Fruit fly (Drosophila melanogaster): ENCODE results near the gene CG14864.

CG14864 gene

dm6 chr3R:15249735-15250134 lies 18.6 kb downstream of the CG14864 start, which contains the start of gene CG42404:
CG42404 (plus strand) TSS chr3R:15250094.
- no peak for TF ChIP-seq noc (tag; optimal IDR thresholded peaks at IDR 0.05)

dm6 chr3R:15249037-15249436 lies 19.3 kb downstream of the CG14864 start, which contains the start of gene Amt:
Amt (minus strand) TSS chr3R:15249137.
- no peak for TF ChIP-seq noc (tag; optimal IDR thresholded peaks at IDR 0.05)

DNA sequence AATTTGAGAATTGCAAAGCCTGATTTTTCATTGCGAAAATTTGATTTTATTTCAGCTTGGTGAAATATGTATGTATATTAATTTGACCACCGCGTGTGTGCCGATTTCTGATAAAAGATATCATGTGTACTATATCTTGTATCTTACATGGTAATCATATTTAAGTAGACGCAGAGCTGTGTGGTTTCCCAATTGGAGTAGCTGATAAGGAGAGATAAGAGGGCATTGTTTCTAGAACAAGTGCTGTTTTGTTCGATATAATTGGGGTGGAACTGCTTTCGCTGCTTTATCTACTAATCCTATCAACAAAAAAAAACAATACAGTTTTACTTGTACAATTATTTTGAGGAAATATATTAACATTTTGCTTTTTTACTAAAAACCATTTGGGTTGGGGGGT lies 21.7 kb downstream of the CG14864 start:
- TF ChIP-seq noc (tag; optimal IDR thresholded peaks at IDR 0.05) = peak; percentile 6

DNA sequence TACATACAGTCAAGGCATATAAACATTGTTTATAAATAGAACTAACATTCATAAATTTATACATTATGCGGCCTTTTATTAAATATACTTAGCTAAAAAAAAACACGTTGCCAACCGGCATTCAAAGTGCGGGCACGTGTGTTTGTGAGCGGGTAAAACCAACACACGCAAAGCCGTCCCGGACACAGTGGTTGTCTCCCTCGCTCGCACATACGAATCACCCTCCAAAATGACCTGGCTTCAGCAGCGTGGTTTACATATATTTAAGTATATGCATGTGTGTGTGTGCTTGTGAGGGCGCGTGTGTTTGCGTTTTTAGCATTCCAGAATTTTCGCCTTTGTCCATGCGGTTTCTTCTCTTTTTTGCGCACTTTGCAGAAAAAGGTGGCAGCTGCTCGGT lies 24.9 kb downstream of the CG14864 start:
- no peak for TF ChIP-seq noc (tag; optimal IDR thresholded peaks at IDR 0.05)

- no peak for TF ChIP-seq noc (tag; optimal IDR thresholded peaks at IDR 0.05)
These were observed 25.3 kb downstream of the CG14864 start for dm6 chr3R:15243046-15243356.

dm6 chr3R:15242186-15243045 lies 25.9 kb downstream of the CG14864 start, which contains the start of the genes tefu and Hsc70-4:
tefu (minus strand) TSS chr3R:15242236.
Hsc70-4 (plus strand) TSS chr3R:15242687.
- no peak for TF ChIP-seq noc (tag; optimal IDR thresholded peaks at IDR 0.05)

- no peak for TF ChIP-seq noc (tag; optimal IDR thresholded peaks at IDR 0.05)
These were observed 36.7 kb downstream of the CG14864 start for dm6 chr3R:15231635-15232138.

dm6 chr3R:15230285-15230684 lies 38.1 kb downstream of the CG14864 start, which contains the start of gene CG34316:
CG34316 (plus strand) TSS chr3R:15230585.
- no peak for TF ChIP-seq noc (tag; optimal IDR thresholded peaks at IDR 0.05)

DNA sequence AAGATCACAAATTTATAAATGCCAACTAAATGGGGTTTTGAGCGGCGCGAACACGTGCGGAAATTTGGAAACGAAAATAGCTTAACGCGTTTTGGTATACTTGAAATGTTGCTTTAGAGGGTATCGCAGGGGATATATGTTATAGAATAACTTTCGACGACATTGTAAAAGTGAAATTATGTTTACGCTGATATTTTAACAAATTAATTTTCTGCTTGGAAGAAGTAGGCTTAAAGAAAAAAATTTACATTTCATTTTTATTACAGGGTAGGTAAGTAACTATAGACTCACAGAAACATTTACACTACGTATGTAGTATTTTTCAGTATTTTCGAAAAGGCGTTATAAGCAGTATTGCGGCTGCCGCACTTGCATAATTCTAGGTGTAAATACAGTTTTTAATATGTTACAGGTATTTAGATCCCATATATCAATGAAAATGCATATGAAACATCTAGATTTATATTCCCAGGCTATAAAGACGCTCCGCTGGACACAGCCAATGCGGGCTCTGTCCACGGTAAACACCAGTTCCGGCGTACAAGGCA lies 38.9 kb downstream of the CG14864 start, which contains the start of the genes Art3 and mRpS10:
Gene Art3 (minus strand): TSS at position 80 of the 548 bp plus-strand sequence.
Gene mRpS10 (plus strand): TSS at position 337 of the 548 bp plus-strand sequence.
- peak; percentile 100 for TF ChIP-seq noc (tag; optimal IDR thresholded peaks at IDR 0.05)

DNA sequence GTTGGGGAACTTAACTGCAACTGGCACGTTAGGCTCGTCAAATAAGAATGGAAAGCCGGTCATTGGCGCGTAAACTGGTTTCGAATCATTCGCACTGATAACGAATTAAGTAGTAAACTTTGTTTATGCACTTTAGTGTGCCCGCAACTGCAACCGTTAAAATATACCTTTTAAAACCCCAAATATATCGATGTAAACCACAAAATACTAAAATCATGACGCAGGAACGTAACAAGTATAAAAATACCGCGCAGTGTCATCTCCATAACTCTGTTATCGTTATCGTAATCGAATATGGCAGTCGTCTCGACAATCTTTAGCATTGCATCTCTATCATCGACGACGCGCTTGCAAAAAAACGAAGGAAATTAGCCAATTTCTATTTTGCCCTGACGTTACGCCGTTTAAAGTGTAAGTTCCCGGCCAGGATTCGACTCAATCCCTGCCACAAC lies 43.0 kb downstream of the CG14864 start, which contains the start of the genes CG31344 and Caf1-55:
Gene CG31344 (minus strand): TSS at position 51 of the 452 bp plus-strand sequence.
Gene Caf1-55 (plus strand): TSS at position 298 of the 452 bp plus-strand sequence.
- no peak for TF ChIP-seq noc (tag; optimal IDR thresholded peaks at IDR 0.05)

dm6 chr3R:15222973-15223372 lies 45.4 kb downstream of the CG14864 start, which contains the start of gene Polr2G:
Polr2G (minus strand) TSS chr3R:15223180.
- TF ChIP-seq noc (tag; optimal IDR thresholded peaks at IDR 0.05) = no peak

DNA sequence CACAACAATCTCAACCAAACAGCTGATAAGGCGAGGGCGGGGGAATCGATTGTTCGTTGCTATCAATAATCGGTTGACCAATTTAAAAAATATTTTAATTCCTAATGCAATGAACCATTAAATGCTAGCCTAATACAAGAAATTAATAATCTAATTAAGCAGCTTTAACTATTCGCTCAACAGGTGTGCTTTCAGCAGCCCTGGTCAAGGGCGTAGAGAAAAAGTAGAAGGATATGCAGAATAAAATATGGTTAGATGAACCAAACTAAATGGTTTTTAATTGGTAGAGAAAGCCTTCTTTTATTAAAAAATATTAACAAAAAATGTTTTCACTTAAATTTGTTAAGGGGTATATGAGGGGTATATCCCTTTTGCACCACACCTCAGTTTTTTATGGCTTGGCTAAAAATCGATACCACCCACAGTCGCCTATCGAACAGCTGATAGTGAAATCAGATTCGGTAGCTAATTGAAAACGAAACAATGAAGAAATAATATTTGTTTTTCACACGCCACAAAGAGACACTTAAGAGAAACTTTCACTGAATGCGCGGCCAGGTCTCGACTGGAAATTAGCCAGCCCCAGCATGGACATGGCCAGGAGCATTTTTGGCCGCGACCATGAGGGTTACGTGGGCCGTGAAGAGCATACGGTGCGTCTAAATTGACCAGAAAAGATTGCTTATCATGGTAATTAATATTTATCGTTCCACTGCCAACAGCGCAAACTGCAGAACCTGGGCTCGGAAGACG lies 49.3 kb downstream of the CG14864 start, which contains the start of the genes SIDL and CG12241:
Gene SIDL (minus strand): TSS at position 51 of the 753 bp plus-strand sequence.
Gene CG12241 (plus strand): TSS at position 433 of the 753 bp plus-strand sequence.
- TF ChIP-seq noc (tag; optimal IDR thresholded peaks at IDR 0.05) = peak; percentile 73

Data from whole organism, larva.